Fruit fly (Drosophila melanogaster) whole organism, embryonic: ENCODE data around the gene Pgls.

Source experiments
- ATbp ChIP-seq: fragments of 200-800 bp; sonication (Bioruptor generic); optimal IDR thresholded peaks from 2 replicates; lab custom pipeline; 2017; ENCODE audit warnings: missing biosample characterization, mild to moderate bottlenecking, missing genetic modification characterization, missing genetic modification reagents
- Bgb ChIP-seq: fragments of 200-800 bp; sonication (Bioruptor generic); IDR thresholded peaks from 2 replicates; pipeline ENCODE4 v1.3.6; 2022; ENCODE audit warnings: missing biosample characterization, missing genetic modification characterization; ENCODE audit not compliant: partially characterized antibody
- Bteb2 ChIP-seq: fragments of 200-800 bp; sonication (Bioruptor generic); optimal IDR thresholded peaks from 2 replicates; lab custom pipeline; 2016; ENCODE audit warnings: missing biosample characterization, missing genetic modification characterization
- CG14965 ChIP-seq: fragments of 200-800 bp; sonication (Bioruptor generic); optimal IDR thresholded peaks from 2 replicates; lab custom pipeline; 2016; ENCODE audit warnings: missing biosample characterization, missing genetic modification characterization, borderline replicate concordance
- CG18476 ChIP-seq: fragments of 200-800 bp; sonication (Bioruptor generic); optimal IDR thresholded peaks from 2 replicates; lab custom pipeline; 2016; ENCODE audit warnings: missing biosample characterization, mild to moderate bottlenecking, missing genetic modification characterization
- CG43689 ChIP-seq: fragments of 200-800 bp; sonication (Bioruptor generic); IDR thresholded peaks from 2 replicates; pipeline ENCODE4 v1.3.6; 2022; ENCODE audit warnings: missing biosample characterization, missing genetic modification characterization
- CG6175 ChIP-seq: fragments of 200-800 bp; sonication (Bioruptor generic); IDR thresholded peaks from 3 replicates; pipeline ENCODE4 v1.3.6; 2022; ENCODE audit warnings: missing biosample characterization, missing genetic modification characterization
- Hr39 ChIP-seq: fragments of >200 bp; optimal IDR thresholded peaks from 2 replicates; lab custom pipeline; 2017
- Sin3A ChIP-seq: fragments of >200 bp; optimal IDR thresholded peaks from 2 replicates; lab custom pipeline; 2018
- ap ChIP-seq: fragments of 200-800 bp; sonication (Bioruptor generic); IDR thresholded peaks from 2 replicates; pipeline ENCODE4 v1.3.6; 2022; ENCODE audit warnings: missing biosample characterization, missing genetic modification characterization
- dm ChIP-seq: fragments of 200-800 bp; sonication (Bioruptor generic); optimal IDR thresholded peaks from 3 replicates; lab custom pipeline; 2016; ENCODE audit warnings: missing biosample characterization, missing genetic modification characterization
- gcm ChIP-seq: fragments of 200-800 bp; sonication (Bioruptor generic); optimal IDR thresholded peaks from 2 replicates; lab custom pipeline; 2019; ENCODE audit warnings: missing biosample characterization, mild to moderate bottlenecking, missing genetic modification characterization, moderate library complexity
- insv ChIP-seq, 2 experiments: fragments of 200-800 bp; sonication (Bioruptor generic); optimal IDR thresholded peaks; 3 replicates each; lab custom pipeline; 2016 to 2018; ENCODE audit warnings: missing biosample characterization in 2 of 2, missing genetic modification characterization in 2 of 2
- stwl ChIP-seq: fragments of 200-800 bp; sonication (Bioruptor generic); optimal IDR thresholded peaks from 3 replicates; lab custom pipeline; 2018; ENCODE audit warnings: missing biosample characterization, mild to moderate bottlenecking, missing genetic modification characterization, moderate library complexity

dm6 chrX:10891150-10891549, 43.9 kb downstream of the Pgls start, which contains the start of gene Ork1:
- TF ChIP-seq Hr39 (lab: Kevin White, UChicago) (no peak), stwl (tag; lab: Kevin White, UChicago) (no peak), ATbp (GFP tag; lab: Kevin White, UChicago) (no peak), CG6175 (GFP tag; lab: Robert Waterston, UW) (no peak), Bgb (GFP tag; lab: Robert Waterston, UW) (no peak), insv (GFP tag; optimal IDR thresholded peaks at IDR 0.05; lab: Kevin White, UChicago) (no peak), CG43689 (GFP tag; lab: Robert Waterston, UW) (no peak), Bteb2 (no peak), gcm (GFP tag; lab: Kevin White, UChicago) (no peak), ap (no peak), CG14965 (GFP tag; lab: Kevin White, UChicago) (no peak), CG18476 (GFP tag; lab: Kevin White, UChicago) (no peak), Sin3A (lab: Kevin White, UChicago) (no peak), dm (GFP tag; lab: Kevin White, UChicago) (no peak)
